Fruit fly (Drosophila melanogaster) whole organism, embryonic: ENCODE measurements around the gene CG45011.

ENCODE experiments used
- Atf3 ChIP-seq: fragments of 200-800 bp; sonication (Bioruptor generic); optimal IDR thresholded peaks from 3 replicates; lab custom pipeline; 2016; ENCODE audit warnings: missing biosample characterization, missing genetic modification characterization
- CG1024 ChIP-seq: fragments of 200-800 bp; sonication (Bioruptor generic); IDR thresholded peaks from 2 replicates; pipeline ENCODE4 v1.3.6; 2022; ENCODE audit warnings: missing biosample characterization, missing genetic modification characterization
- CG12659 ChIP-seq: fragments of 200-800 bp; sonication (Bioruptor generic); optimal IDR thresholded peaks from 3 replicates; lab custom pipeline; 2017; ENCODE audit warnings: mild to moderate bottlenecking, missing biosample characterization, missing genetic modification reagents, missing genetic modification characterization
- CG13123 ChIP-seq: fragments of 200-800 bp; sonication (Bioruptor generic); optimal IDR thresholded peaks from 2 replicates; lab custom pipeline; 2016; ENCODE audit warnings: missing biosample characterization, missing genetic modification characterization
- CG14667 ChIP-seq: fragments of 200-800 bp; sonication (Bioruptor generic); IDR thresholded peaks from 2 replicates; pipeline ENCODE4 v1.3.6; 2022; ENCODE audit warnings: missing biosample characterization, missing genetic modification characterization
- CG17359 ChIP-seq: fragments of 200-800 bp; sonication (Bioruptor generic); optimal IDR thresholded peaks from 3 replicates; lab custom pipeline; 2018; ENCODE audit warnings: missing biosample characterization, mild to moderate bottlenecking, missing genetic modification characterization, moderate library complexity
- CG2875 ChIP-seq: fragments of 200-800 bp; sonication (Bioruptor generic); optimal IDR thresholded peaks from 2 replicates; lab custom pipeline; 2017; ENCODE audit warnings: missing biosample characterization, mild to moderate bottlenecking, missing genetic modification characterization, missing genetic modification reagents
- CG34422 ChIP-seq: fragments of 200-800 bp; sonication (Bioruptor generic); IDR thresholded peaks from 3 replicates; pipeline ENCODE4 v1.3.6; 2022; ENCODE audit warnings: missing biosample characterization, missing genetic modification characterization
- CG3726 ChIP-seq: fragments of 200-800 bp; sonication (Bioruptor generic); IDR thresholded peaks from 3 replicates; pipeline ENCODE4, ENCODE4 v1.3.6; 2022; ENCODE audit warnings: missing biosample characterization, missing genetic modification characterization
- CG4617 ChIP-seq: fragments of 200-800 bp; sonication (Bioruptor generic); optimal IDR thresholded peaks from 3 replicates; lab custom pipeline; 2016; ENCODE audit warnings: missing biosample characterization, missing genetic modification characterization, borderline replicate concordance
- CG4820 ChIP-seq: fragments of 200-800 bp; sonication (Bioruptor generic); optimal IDR thresholded peaks from 3 replicates; lab custom pipeline; 2016; ENCODE audit warnings: missing biosample characterization, missing genetic modification characterization
- CG6683 ChIP-seq: fragments of 200-800 bp; sonication (Bioruptor generic); optimal IDR thresholded peaks from 2 replicates; lab custom pipeline; 2017; ENCODE audit warnings: missing biosample characterization, mild to moderate bottlenecking, missing genetic modification characterization, missing genetic modification reagents
- CG6765 ChIP-seq: fragments of 200-800 bp; sonication (Bioruptor generic); optimal IDR thresholded peaks from 3 replicates; lab custom pipeline; 2017; ENCODE audit warnings: missing biosample characterization, mild to moderate bottlenecking, missing genetic modification characterization
- CG6791 ChIP-seq: fragments of 200-800 bp; sonication (Bioruptor generic); IDR thresholded peaks from 3 replicates; pipeline ENCODE4 v1.3.6; 2022; ENCODE audit warnings: missing biosample characterization, missing genetic modification characterization; ENCODE audit not compliant: partially characterized antibody
- CG9727 ChIP-seq: fragments of 200-800 bp; sonication (Bioruptor generic); optimal IDR thresholded peaks from 3 replicates; lab custom pipeline; 2017; ENCODE audit warnings: missing biosample characterization, mild to moderate bottlenecking, missing genetic modification characterization
- CG9876 ChIP-seq: fragments of 200-800 bp; sonication (Bioruptor generic); optimal IDR thresholded peaks from 2 replicates; lab custom pipeline; 2016; ENCODE audit warnings: missing biosample characterization, missing genetic modification characterization
- Dad ChIP-seq: fragments of 200-800 bp; sonication (Bioruptor generic); optimal IDR thresholded peaks from 3 replicates; lab custom pipeline; 2016; ENCODE audit warnings: missing biosample characterization, missing genetic modification characterization
- Dp ChIP-seq: fragments of 200-800 bp; sonication (Bioruptor generic); optimal IDR thresholded peaks from 2 replicates; lab custom pipeline; 2018; ENCODE audit warnings: missing biosample characterization, mild to moderate bottlenecking, missing genetic modification characterization, moderate library complexity
- Fer2 ChIP-seq: fragments of 200-800 bp; sonication (Bioruptor generic); optimal IDR thresholded peaks from 2 replicates; lab custom pipeline; 2018; ENCODE audit warnings: missing biosample characterization, mild to moderate bottlenecking, missing genetic modification characterization, moderate library complexity
- HLH3B ChIP-seq: fragments of 200-800 bp; sonication (Bioruptor generic); IDR thresholded peaks from 2 replicates; pipeline ENCODE4 v1.3.6; 2022; ENCODE audit warnings: missing biosample characterization, missing genetic modification characterization
- Hand ChIP-seq: fragments of 200-800 bp; sonication (Bioruptor generic); optimal IDR thresholded peaks from 2 replicates; lab custom pipeline; 2017; ENCODE audit warnings: mild to moderate bottlenecking, missing biosample characterization, missing genetic modification reagents, missing genetic modification characterization
- Jarid2 ChIP-seq: fragments of 200-800 bp; sonication (Bioruptor generic); optimal IDR thresholded peaks from 3 replicates; lab custom pipeline; 2017; ENCODE audit warnings: mild to moderate bottlenecking, missing biosample characterization, missing genetic modification reagents, missing genetic modification characterization
- Lhr ChIP-seq: fragments of 200-800 bp; sonication (Bioruptor generic); optimal IDR thresholded peaks from 3 replicates; lab custom pipeline; 2017; ENCODE audit warnings: mild to moderate bottlenecking, missing biosample characterization, missing genetic modification reagents, missing genetic modification characterization
- Nf-YC ChIP-seq: fragments of 200-800 bp; optimal IDR thresholded peaks from 3 replicates; lab custom pipeline; 2019; ENCODE audit warnings: missing biosample characterization, mild to moderate bottlenecking, missing genetic modification characterization, moderate library complexity
- Side ChIP-seq: fragments of 200-800 bp; sonication (Bioruptor generic); optimal IDR thresholded peaks from 2 replicates; lab custom pipeline; 2016; ENCODE audit warnings: missing biosample characterization, missing genetic modification characterization
- Sin3A ChIP-seq: fragments of >200 bp; optimal IDR thresholded peaks from 2 replicates; lab custom pipeline; 2018
- Sry-β ChIP-seq: fragments of 200-800 bp; sonication (Bioruptor generic); optimal IDR thresholded peaks from 2 replicates; lab custom pipeline; 2018; ENCODE audit warnings: missing biosample characterization, mild to moderate bottlenecking, missing genetic modification characterization, moderate library complexity
- Trl ChIP-seq, 3 experiments: fragments of >200 bp in 2 of 3; fragments of 200-800 bp in 1 of 3; sonication (Bioruptor generic) in 1 of 3; optimal IDR thresholded peaks; 2 replicates in 1 of 3; 3 replicates in 2 of 3; lab custom pipeline; 2016 to 2017; ENCODE audit warnings: missing biosample characterization in 1 of 3, missing genetic modification characterization in 1 of 3
- Vsx1 ChIP-seq: fragments of 200-800 bp; sonication (Bioruptor generic); optimal IDR thresholded peaks from 2 replicates; lab custom pipeline; 2017; ENCODE audit warnings: missing biosample characterization, mild to moderate bottlenecking, missing genetic modification characterization, missing genetic modification reagents
- abd-A ChIP-seq: fragments of 200-800 bp; sonication (Bioruptor generic); optimal IDR thresholded peaks from 3 replicates; lab custom pipeline; 2019; ENCODE audit warnings: missing biosample characterization, mild to moderate bottlenecking, missing genetic modification characterization, moderate library complexity
- da ChIP-seq: fragments of 200-800 bp; sonication (Bioruptor generic); optimal IDR thresholded peaks from 2 replicates; lab custom pipeline; 2016; ENCODE audit warnings: missing biosample characterization, missing genetic modification characterization
- dati ChIP-seq: fragments of 200-800 bp; sonication (Bioruptor generic); IDR thresholded peaks from 2 replicates; pipeline ENCODE4 v1.3.6; 2022; ENCODE audit warnings: missing biosample characterization, missing genetic modification characterization
- dm ChIP-seq: fragments of 200-800 bp; sonication (Bioruptor generic); optimal IDR thresholded peaks from 3 replicates; lab custom pipeline; 2016; ENCODE audit warnings: missing biosample characterization, missing genetic modification characterization
- fu2 ChIP-seq: fragments of 200-800 bp; sonication (Bioruptor generic); optimal IDR thresholded peaks from 2 replicates; lab custom pipeline; 2016; ENCODE audit warnings: missing biosample characterization, missing genetic modification characterization
- grn ChIP-seq: fragments of 200-800 bp; sonication (Bioruptor generic); optimal IDR thresholded peaks from 3 replicates; lab custom pipeline; 2017; ENCODE audit warnings: missing biosample characterization, missing genetic modification characterization
- gro ChIP-seq: fragments of 200-800 bp; sonication (Bioruptor generic); optimal IDR thresholded peaks from 2 replicates; lab custom pipeline; 2016; ENCODE audit warnings: missing biosample characterization, missing genetic modification characterization
- otp ChIP-seq: fragments of 200-800 bp; sonication (Bioruptor generic); IDR thresholded peaks from 3 replicates; pipeline ENCODE4, ENCODE4 v1.3.6; 2022; ENCODE audit warnings: missing biosample characterization, missing genetic modification characterization
- peb ChIP-seq: fragments of 200-800 bp; sonication (Bioruptor generic); IDR thresholded peaks from 2 replicates; pipeline ENCODE4 v1.3.6; 2022; ENCODE audit warnings: missing biosample characterization, missing genetic modification characterization
- pho ChIP-seq: fragments of 200-800 bp; sonication (Bioruptor generic); optimal IDR thresholded peaks from 2 replicates; lab custom pipeline; 2016; ENCODE audit warnings: missing biosample characterization, missing genetic modification characterization
- pnt ChIP-seq: fragments of 200-800 bp; sonication (Bioruptor generic); optimal IDR thresholded peaks from 3 replicates; lab custom pipeline; 2016; ENCODE audit warnings: missing biosample characterization, missing genetic modification characterization
- prd ChIP-seq, 3 experiments: fragments of >200 bp in 2 of 3; fragments of 200-800 bp in 1 of 3; sonication (Bioruptor generic) in 1 of 3; optimal IDR thresholded peaks in 2 of 3; IDR thresholded peaks in 1 of 3; 2 replicates in 2 of 3; 3 replicates in 1 of 3; pipeline versions ENCODE4 v1.3.6 to Lab custom; 2017 to 2022; ENCODE audit warnings: missing biosample characterization in 1 of 3, missing genetic modification characterization in 1 of 3
- run ChIP-seq: fragments of 200-800 bp; sonication (Bioruptor generic); optimal IDR thresholded peaks from 3 replicates; lab custom pipeline; 2018; ENCODE audit warnings: missing biosample characterization, mild to moderate bottlenecking, missing genetic modification characterization
- scrt ChIP-seq: fragments of 200-800 bp; sonication (Bioruptor generic); optimal IDR thresholded peaks from 2 replicates; lab custom pipeline; 2018; ENCODE audit warnings: missing biosample characterization, mild to moderate bottlenecking, missing genetic modification characterization, moderate library complexity
- slbo ChIP-seq: fragments of 200-800 bp; sonication (Bioruptor generic); IDR thresholded peaks from 2 replicates; pipeline ENCODE4 v1.3.6; 2022; ENCODE audit warnings: missing biosample characterization, missing genetic modification characterization
- tll ChIP-seq, 2 experiments: fragments of 200-800 bp in 1 of 2; fragments of >200 bp in 1 of 2; sonication (Bioruptor generic) in 1 of 2; optimal IDR thresholded peaks; 2 replicates each; lab custom pipeline; 2017 to 2019; ENCODE audit warnings: missing biosample characterization in 2 of 2, missing genetic modification characterization in 2 of 2, mild to moderate bottlenecking in 1 of 2, moderate library complexity in 1 of 2
- unpg ChIP-seq: fragments of 200-800 bp; sonication (Bioruptor generic); optimal IDR thresholded peaks from 3 replicates; lab custom pipeline; 2018; ENCODE audit warnings: missing biosample characterization, mild to moderate bottlenecking, missing genetic modification characterization, moderate library complexity
- wek ChIP-seq: fragments of 200-800 bp; sonication (Bioruptor generic); optimal IDR thresholded peaks from 3 replicates; lab custom pipeline; 2018; ENCODE audit warnings: missing biosample characterization, mild to moderate bottlenecking, missing genetic modification characterization, moderate library complexity
- zfh1 ChIP-seq: fragments of 200-800 bp; sonication (Bioruptor generic); IDR thresholded peaks from 3 replicates; pipeline ENCODE4 v1.3.6; 2022; ENCODE audit warnings: missing biosample characterization, missing genetic modification characterization

CG45011 gene

DNA sequence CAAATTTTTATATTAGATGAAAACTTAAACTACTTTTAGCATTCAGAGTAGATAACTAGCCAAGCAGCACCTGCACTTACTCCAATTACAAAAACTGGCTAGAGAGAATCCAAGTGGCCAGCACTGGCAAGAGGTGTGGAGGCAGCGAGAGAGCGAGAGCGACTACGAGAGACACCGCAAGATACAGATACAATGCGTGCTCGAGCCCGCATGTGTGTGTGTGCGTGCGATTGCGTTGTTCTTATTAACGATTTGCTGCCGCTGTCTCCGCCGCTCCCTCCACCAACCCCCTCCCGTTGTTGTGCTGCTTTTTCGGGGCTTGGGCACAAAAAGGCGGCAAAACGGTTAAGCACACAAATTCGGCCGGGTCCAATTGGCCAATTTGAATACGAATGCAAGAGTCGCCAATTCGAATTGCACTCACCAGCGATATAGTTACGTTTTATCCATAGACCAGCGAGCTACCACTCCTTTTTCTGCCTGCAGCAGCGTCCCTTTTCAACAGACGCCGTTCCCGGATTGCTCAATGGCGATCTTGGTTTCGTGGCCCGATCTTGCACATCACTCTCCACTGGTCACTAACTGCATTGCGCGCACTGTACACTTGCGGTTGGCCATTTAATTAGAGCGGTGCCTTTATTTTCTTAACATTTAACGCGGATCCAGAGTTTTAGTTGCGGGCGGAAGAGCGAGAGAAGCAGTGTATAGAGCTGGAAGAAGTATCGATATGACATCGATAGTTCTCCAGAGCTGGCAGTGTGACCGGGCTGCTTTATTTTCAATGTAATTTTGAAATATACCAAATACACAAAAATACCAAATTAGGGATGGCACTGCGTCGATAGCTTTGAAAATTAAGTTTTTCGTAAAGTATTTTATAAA is 24.9 kb upstream of the CG45011 start, which contains the start of gene crol (continued):
- peak; percentile 89 for TF ChIP-seq CG6791
- TF ChIP-seq peb = no peak
- TF ChIP-seq Nf-YC = peak; percentile 15
- peak; percentile 63 for TF ChIP-seq Sin3A (lab: Kevin White, UChicago)
- TF ChIP-seq unpg (GFP tag; lab: Kevin White, UChicago) = peak; percentile 35
- TF ChIP-seq Hand = no peak
- TF ChIP-seq CG14667 (GFP tag; lab: Robert Waterston, UW) = no peak
- TF ChIP-seq CG6683 (GFP tag; lab: Kevin White, UChicago) = no peak
- TF ChIP-seq Sry-β (GFP tag; lab: Kevin White, UChicago) = peak; percentile 94
- TF ChIP-seq CG13123 (GFP tag; lab: Kevin White, UChicago) = no peak
- TF ChIP-seq dm = no peak
- no peak for TF ChIP-seq CG17359
- no peak for TF ChIP-seq CG9876 (GFP tag; lab: Kevin White, UChicago)
- TF ChIP-seq wek (GFP tag; lab: Kevin White, UChicago) = no peak
- peak; percentile 76 for TF ChIP-seq CG12659 (GFP tag; lab: Kevin White, UChicago)
- TF ChIP-seq CG4820 (GFP tag; lab: Kevin White, UChicago) = no peak
- TF ChIP-seq slbo (GFP tag; lab: Robert Waterston, UW) = peak; percentile 48
- peak; percentile 47 for TF ChIP-seq CG4617 (GFP tag; lab: Kevin White, UChicago)
- TF ChIP-seq tll (GFP tag; optimal IDR thresholded peaks at IDR 0.05; lab: Kevin White, UChicago) = no peak
- TF ChIP-seq pho (GFP tag; lab: Kevin White, UChicago) = no peak
- no peak for TF ChIP-seq gro (GFP tag; lab: Kevin White, UChicago)
- TF ChIP-seq Lhr (GFP tag; lab: Kevin White, UChicago) = peak; percentile 83
- TF ChIP-seq scrt (GFP tag; lab: Kevin White, UChicago) = no peak
- TF ChIP-seq Trl (optimal IDR thresholded peaks at IDR 0.05; lab: Kevin White, UChicago) = peak; percentile 86 to 91
- TF ChIP-seq Trl (GFP tag; optimal IDR thresholded peaks at IDR 0.05; lab: Kevin White, UChicago) = no peak
- TF ChIP-seq CG9727 (GFP tag; lab: Kevin White, UChicago) = peak; percentile 24
- no peak for TF ChIP-seq fu2 (GFP tag; lab: Kevin White, UChicago)
- 0 out of 3 replicates have a peak, but pooled peaks have one; percentile 10 for TF ChIP-seq zfh1 (GFP tag; lab: Robert Waterston, UW)
- TF ChIP-seq HLH3B (GFP tag; lab: Robert Waterston, UW) = 0 out of 2 replicates have a peak, but pooled peaks have one; percentile 25
- TF ChIP-seq dati (GFP tag; lab: Robert Waterston, UW) = no peak
- TF ChIP-seq Fer2 = no peak
- no peak for TF ChIP-seq da (GFP tag; lab: Kevin White, UChicago)
- no peak for TF ChIP-seq CG2875 (GFP tag; lab: Kevin White, UChicago)
- peak; percentile 80 for TF ChIP-seq abd-A (tag; lab: Kevin White, UChicago)
- no peak for TF ChIP-seq CG1024
- TF ChIP-seq Vsx1 = no peak
- peak; percentile 20; the same call in 1 of the 3 replicates for TF ChIP-seq otp (GFP tag; lab: Robert Waterston, UW)
- no peak for TF ChIP-seq Jarid2 (GFP tag; lab: Kevin White, UChicago)
- no peak for TF ChIP-seq run (tag; lab: Kevin White, UChicago)
- TF ChIP-seq CG6765 = no peak
- TF ChIP-seq pnt (GFP tag; lab: Kevin White, UChicago) = no peak
- TF ChIP-seq CG3726 (GFP tag; lab: Robert Waterston, UW) = no peak
- peak; percentile 41 for TF ChIP-seq Dp
- TF ChIP-seq prd (optimal IDR thresholded peaks at IDR 0.05; lab: Kevin White, UChicago) = no peak
- peak; percentile 23; the same call in 1 of the 3 replicates for TF ChIP-seq prd (GFP tag; IDR thresholded peaks at IDR 0.05; lab: Robert Waterston, UW)
- peak; percentile 15 for TF ChIP-seq Dad (GFP tag; lab: Kevin White, UChicago)
- peak; percentile 93; the same call in 2 of the 3 replicates for TF ChIP-seq CG34422 (GFP tag; lab: Robert Waterston, UW)
- no peak for TF ChIP-seq grn (GFP tag; lab: Kevin White, UChicago)
- TF ChIP-seq Atf3 (GFP tag; lab: Kevin White, UChicago) = no peak
- no peak for TF ChIP-seq Side (GFP tag; lab: Kevin White, UChicago)
